Worm (Caenorhabditis elegans): ENCODE results near the gene vha-17.

The vha-17 gene

ce11 chrIV:9320023-9320422 is 1.6 kb upstream of the vha-17 start:
- TF ChIP-seq snpc-1.1 (tag; optimal IDR thresholded peaks at IDR 0.05; ENCODE audit: insufficient read depth) = peak; percentile 64
- TF ChIP-seq ama-1 (optimal IDR thresholded peaks at IDR 0.05) = no peak
- peak in 1 of 2 experiments; percentile 42 for TF ChIP-seq ama-1 (GFP tag; optimal IDR thresholded peaks at IDR 0.05)
- TF ChIP-seq let-526 (GFP tag; IDR thresholded peaks at IDR 0.05) = peak; percentile 57; the same call in 1 of the 2 replicates
- peak; percentile 70 for TF ChIP-seq F52B5.7 (tag; optimal IDR thresholded peaks at IDR 0.05)
- peak in 1 of 2 experiments; percentile 13 for TF ChIP-seq let-607 (tag; optimal IDR thresholded peaks at IDR 0.05)
- TF ChIP-seq hrde-1 (tag; optimal IDR thresholded peaks at IDR 0.05; ENCODE audit: borderline replicate concordance) = peak; percentile 81
- no peak for TF ChIP-seq cebp-1 (GFP tag; IDR thresholded peaks at IDR 0.05)
- TF ChIP-seq cebp-1 (tag; optimal IDR thresholded peaks at IDR 0.05) = peak; percentile 14
- 0 out of 2 replicates have a peak, but pooled peaks have one; percentile 37 for TF ChIP-seq bed-1 (GFP tag; IDR thresholded peaks at IDR 0.05)
- TF ChIP-seq F55B11.4 (tag; optimal IDR thresholded peaks at IDR 0.05; ENCODE audit: borderline replicate concordance, insufficient read depth) = no peak
- TF ChIP-seq madf-10 (tag; optimal IDR thresholded peaks at IDR 0.05) = no peak
- 0 out of 2 replicates have a peak, but pooled peaks have one; percentile 45 for TF ChIP-seq Y53G8AR.9 (GFP tag; conservative IDR thresholded peaks at IDR 0.05)
- TF ChIP-seq mxl-1 (tag; optimal IDR thresholded peaks at IDR 0.05) = no peak
- peak; percentile 48 for TF ChIP-seq him-1 (tag; optimal IDR thresholded peaks at IDR 0.05)
- TF ChIP-seq B0336.3 (GFP tag; IDR thresholded peaks at IDR 0.05) = peak; percentile 36; the same call in 1 of the 2 replicates
- TF ChIP-seq ceh-100 (GFP tag; IDR thresholded peaks at IDR 0.05) = no peak
- peak; percentile 58; the same call in 1 of the 2 replicates for TF ChIP-seq lin-26 (GFP tag; IDR thresholded peaks at IDR 0.05)

DNA sequence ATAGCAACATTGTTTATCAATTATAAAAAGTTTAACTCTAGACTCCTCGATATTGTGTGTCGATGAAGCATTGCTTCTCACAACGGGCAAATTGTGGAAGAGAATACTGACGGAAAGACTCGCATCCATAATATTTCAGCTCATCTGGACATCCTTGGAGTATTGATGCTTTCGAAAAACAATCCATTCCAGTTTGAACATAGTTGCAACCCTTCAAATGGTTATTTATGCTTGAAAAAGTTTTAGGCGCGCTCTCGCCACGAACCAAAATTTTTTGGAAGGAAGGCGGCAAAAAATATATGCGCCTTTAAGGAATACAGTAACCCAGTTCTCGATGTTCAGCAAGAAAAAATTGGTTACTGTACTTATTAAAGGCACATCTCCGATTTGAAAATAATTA is 888 bp downstream of the vha-17 start:
- TF ChIP-seq B0261.1 (tag; optimal IDR thresholded peaks at IDR 0.05) (no peak), ztf-3 (GFP tag; optimal IDR thresholded peaks at IDR 0.05) (no peak), snpc-4 (GFP tag; optimal IDR thresholded peaks at IDR 0.05) (no peak), snpc-4 (tag; optimal IDR thresholded peaks at IDR 0.05) (peak in 1 of 4 experiments; percentile 2), lin-35 (GFP tag; optimal IDR thresholded peaks at IDR 0.05) (peak in 1 of 3 experiments; percentile 36), K12H6.12 (tag; optimal IDR thresholded peaks at IDR 0.05) (no peak), dpl-1 (GFP tag; optimal IDR thresholded peaks at IDR 0.05) (no peak), B0336.3 (GFP tag; IDR thresholded peaks at IDR 0.05) (peak; percentile 68), let-607 (tag; optimal IDR thresholded peaks at IDR 0.05) (peak in 1 of 2 experiments; percentile 21), lir-1 (GFP tag; conservative IDR thresholded peaks at IDR 0.05) (no peak), lag-1 (GFP tag; IDR thresholded peaks at IDR 0.05) (0 out of 2 replicates have a peak, but pooled peaks have one; percentile 57), lsl-1 (GFP tag; optimal IDR thresholded peaks at IDR 0.05) (peak; percentile 38), attf-3 (GFP tag; conservative IDR thresholded peaks at IDR 0.05) (no peak), repo-1 (tag; optimal IDR thresholded peaks at IDR 0.05) (peak; percentile 32), unc-130 (GFP tag; optimal IDR thresholded peaks at IDR 0.05) (no peak), F39B2.1 (GFP tag; IDR thresholded peaks at IDR 0.05) (no peak), rec-8 (tag; optimal IDR thresholded peaks at IDR 0.05) (no peak), bed-2 (GFP tag; IDR thresholded peaks at IDR 0.05) (no peak), ztf-26 (tag; optimal IDR thresholded peaks at IDR 0.05) (no peak), lin-54 (GFP tag; optimal IDR thresholded peaks at IDR 0.05) (peak; percentile 20), ama-1 (optimal IDR thresholded peaks at IDR 0.05) (peak; percentile 66), ama-1 (GFP tag; optimal IDR thresholded peaks at IDR 0.05) (no peak), lin-40 (tag; optimal IDR thresholded peaks at IDR 0.05) (peak; percentile 31), ekl-4 (GFP tag; IDR thresholded peaks at IDR 0.05) (peak; percentile 72), F23B12.7 (tag; optimal IDR thresholded peaks at IDR 0.05; ENCODE audit: insufficient read depth) (no peak), nfyb-1 (GFP tag; IDR thresholded peaks at IDR 0.05) (0 out of 2 replicates have a peak, but pooled peaks have one; percentile 41), B0035.1 (tag; optimal IDR thresholded peaks at IDR 0.05) (peak; percentile 20), Y53G8AR.9 (GFP tag; conservative IDR thresholded peaks at IDR 0.05) (0 out of 2 replicates have a peak, but pooled peaks have one; percentile 6), mes-4 (tag; optimal IDR thresholded peaks at IDR 0.05) (no peak), chd-7 (tag; optimal IDR thresholded peaks at IDR 0.05) (peak; percentile 13), efl-1 (GFP tag; optimal IDR thresholded peaks at IDR 0.05) (peak; percentile 18), F37B4.10 (GFP tag; IDR thresholded peaks at IDR 0.05) (no peak), dox-1 (GFP tag; IDR thresholded peaks at IDR 0.05) (peak; percentile 37; the same call in 1 of the 2 replicates)
